Worm (Caenorhabditis elegans) whole organism, L1 larva: ENCODE measurements around the gene taap-1.
A peak's percentile ranks its signal among the peaks of the same experiment; 100 is the strongest.

ENCODE experiments used
- ama-1 ChIP-seq: fragments of 150-350 bp; optimal IDR thresholded peaks from 2 replicates; lab custom pipeline; 2014
- ceh-82 ChIP-seq, 3 experiments: fragments of 150-350 bp in 1 of 3; sonication (generic microtip) in 2 of 3; optimal IDR thresholded peaks; 2 replicates each; lab custom pipeline; 2014 to 2017; ENCODE audit warnings: missing biosample characterization in 3 of 3, missing genetic modification characterization in 3 of 3
- dpl-1 ChIP-seq, 3 experiments: fragments of 150-350 bp in 2 of 3; sonication (generic microtip) in 1 of 3; optimal IDR thresholded peaks; 2 replicates each; lab custom pipeline; 2014 to 2017; ENCODE audit warnings: missing biosample characterization in 3 of 3, missing genetic modification characterization in 3 of 3, missing genetic modification reagents in 3 of 3
- egl-13 ChIP-seq: sonication (generic microtip); optimal IDR thresholded peaks from 2 replicates; lab custom pipeline; 2016; ENCODE audit warnings: missing genotype, missing genetic modification reagents, missing genetic modification characterization, missing compliant biosample characterization
- lin-14 ChIP-seq: fragments of 200-800 bp; sonication (Bioruptor generic); optimal IDR thresholded peaks from 2 replicates; lab custom pipeline; 2018; ENCODE audit warnings: mild to moderate bottlenecking, missing genetic modification characterization, moderate library complexity, missing compliant biosample characterization
- mdl-1 ChIP-seq, 2 experiments: fragments of 150-350 bp; optimal IDR thresholded peaks; 2 replicates each; lab custom pipeline; 2014 to 2017; ENCODE audit warnings: missing biosample characterization in 2 of 2, missing genetic modification characterization in 2 of 2, inconsistent platforms in 1 of 2
- nhr-237 ChIP-seq: fragments of 150-350 bp; optimal IDR thresholded peaks from 2 replicates; lab custom pipeline; 2014; ENCODE audit warnings: missing biosample characterization, missing genetic modification characterization
- nhr-28 ChIP-seq: fragments of 150-350 bp; optimal IDR thresholded peaks from 2 replicates; lab custom pipeline; 2014; ENCODE audit warnings: missing biosample characterization, missing genetic modification characterization
- nhr-85 ChIP-seq: sonication (generic microtip); peaks from one replicate; lab custom pipeline; 2016; ENCODE audit warnings: missing genetic modification characterization, inconsistent platforms, missing compliant biosample characterization
- pqm-1 ChIP-seq: sonication (generic microtip); optimal IDR thresholded peaks from 3 replicates; lab custom pipeline; 2017; ENCODE audit warnings: missing biosample characterization, missing genetic modification characterization
- sup-37 ChIP-seq: fragments of 200-800 bp; sonication (Bioruptor generic); optimal IDR thresholded peaks from 2 replicates; lab custom pipeline; 2018; ENCODE audit warnings: mild to moderate bottlenecking, missing genetic modification characterization, missing compliant biosample characterization
- swsn-7 ChIP-seq: sonication (generic microtip); optimal IDR thresholded peaks from 2 replicates; lab custom pipeline; 2016; ENCODE audit warnings: missing genetic modification characterization, missing compliant biosample characterization

DNA sequence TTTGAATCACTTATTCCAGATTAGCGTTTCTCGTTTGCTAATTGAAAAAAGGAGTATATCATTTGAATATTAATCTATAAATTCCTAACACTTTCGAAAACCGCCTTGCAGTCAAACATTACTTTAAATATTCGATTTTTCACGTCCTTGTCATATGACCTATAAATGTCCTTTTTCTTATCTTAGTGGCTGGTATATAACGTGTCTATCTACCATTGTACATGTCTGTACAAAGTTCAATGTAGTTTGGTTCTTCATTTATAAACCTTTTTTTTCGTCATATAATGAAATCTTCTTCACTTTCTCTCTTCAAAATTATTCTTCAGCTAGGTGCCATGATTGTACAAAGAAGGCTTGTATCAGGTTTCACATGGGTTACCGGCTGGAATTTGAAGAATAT lies 1.9 kb upstream of the taap-1 start, which contains the start of gene gbh-2:
- TF ChIP-seq swsn-7 (no peak), nhr-85 (tag; lab: Kevin White, UChicago) (peak; percentile 69), pqm-1 (tag; lab: Kevin White, UChicago) (no peak), nhr-237 (tag; lab: Kevin White, UChicago) (no peak), nhr-28 (no peak), ceh-82 (tag; optimal IDR thresholded peaks at IDR 0.05; lab: Kevin White, UChicago) (no peak), dpl-1 (GFP tag; optimal IDR thresholded peaks at IDR 0.05; lab: Kevin White, UChicago) (no peak), lin-14 (GFP tag; lab: Kevin White, UChicago) (peak; percentile 59), sup-37 (GFP tag; lab: Kevin White, UChicago) (no peak), ama-1 (no peak), egl-13 (no peak), mdl-1 (tag; optimal IDR thresholded peaks at IDR 0.05; lab: Kevin White, UChicago) (no peak)
